Fruit fly (Drosophila melanogaster): Measurements from ENCODE around the gene CG5149.

The CG5149 gene

dm6 chr2L:7395813-7396212 lies 7.8 kb upstream of the CG5149 start (continued):
- no peak for TF ChIP-seq Lpt (GFP tag; optimal IDR thresholded peaks at IDR 0.05)
- no peak for TF ChIP-seq Sin3A (optimal IDR thresholded peaks at IDR 0.05)
- TF ChIP-seq sim (GFP tag; IDR thresholded peaks at IDR 0.05) = no peak
- TF ChIP-seq CG11247 (GFP tag; IDR thresholded peaks at IDR 0.05) = 0 out of 2 replicates have a peak, but pooled peaks have one; percentile 22
- TF ChIP-seq CG8944 (GFP tag; optimal IDR thresholded peaks at IDR 0.05) = no peak
- TF ChIP-seq dmrt99B (tag; optimal IDR thresholded peaks at IDR 0.05) = peak; percentile 82
- TF ChIP-seq CG12391 (tag; optimal IDR thresholded peaks at IDR 0.05) = peak; percentile 75
- no peak for TF ChIP-seq cad (GFP tag; optimal IDR thresholded peaks at IDR 0.05)
- peak; percentile 16; the same call in 1 of the 2 replicates for TF ChIP-seq Awh (GFP tag; IDR thresholded peaks at IDR 0.05)
- TF ChIP-seq Kr (GFP tag; optimal IDR thresholded peaks at IDR 0.05) = no peak
- TF ChIP-seq Hr78 (GFP tag; optimal IDR thresholded peaks at IDR 0.05) = peak in 1 of 2 experiments; percentile 36
- TF ChIP-seq ab (GFP tag; optimal IDR thresholded peaks at IDR 0.05) = no peak
- no peak for TF ChIP-seq jumu (GFP tag; optimal IDR thresholded peaks at IDR 0.05)
- no peak for TF ChIP-seq exex (tag; optimal IDR thresholded peaks at IDR 0.05)
- no peak for TF ChIP-seq CG4707 (GFP tag; optimal IDR thresholded peaks at IDR 0.05)
- TF ChIP-seq CG4854 (GFP tag; optimal IDR thresholded peaks at IDR 0.05) = no peak
- no peak for TF ChIP-seq Bdp1 (GFP tag; optimal IDR thresholded peaks at IDR 0.05)
- no peak for TF ChIP-seq CG13894 (tag; optimal IDR thresholded peaks at IDR 0.05)
- TF ChIP-seq D19B (GFP tag; optimal IDR thresholded peaks at IDR 0.05) = no peak
- TF ChIP-seq CG13624 (GFP tag; optimal IDR thresholded peaks at IDR 0.05) = no peak
- no peak for TF ChIP-seq mld (GFP tag; IDR thresholded peaks at IDR 0.05; ENCODE audit: partially characterized antibody)
- no peak for TF ChIP-seq Stat92E (GFP tag; optimal IDR thresholded peaks at IDR 0.05)
- peak; percentile 60 for TF ChIP-seq CG10147 (GFP tag; optimal IDR thresholded peaks at IDR 0.05)
- TF ChIP-seq Meics (GFP tag; optimal IDR thresholded peaks at IDR 0.05) = peak; percentile 66
- no peak for TF ChIP-seq CG7357 (GFP tag; IDR thresholded peaks at IDR 0.05)
- no peak for TF ChIP-seq CG11723 (GFP tag; optimal IDR thresholded peaks at IDR 0.05)
- TF ChIP-seq Hand (GFP tag; optimal IDR thresholded peaks at IDR 0.05) = no peak
- no peak for TF ChIP-seq kah (GFP tag; optimal IDR thresholded peaks at IDR 0.05)
- TF ChIP-seq Sox102F (GFP tag; optimal IDR thresholded peaks at IDR 0.05) = peak; percentile 86
- no peak for TF ChIP-seq CG13123 (GFP tag; optimal IDR thresholded peaks at IDR 0.05)
- TF ChIP-seq lab (GFP tag; optimal IDR thresholded peaks at IDR 0.05) = peak; percentile 75
- TF ChIP-seq chn (GFP tag; optimal IDR thresholded peaks at IDR 0.05) = no peak
- TF ChIP-seq CG43689 (GFP tag; IDR thresholded peaks at IDR 0.05) = 0 out of 2 replicates have a peak, but pooled peaks have one; percentile 14
- TF ChIP-seq Opbp (GFP tag; IDR thresholded peaks at IDR 0.05; ENCODE audit: partially characterized antibody) = no peak
- TF ChIP-seq Dp (GFP tag; optimal IDR thresholded peaks at IDR 0.05) = no peak
- no peak for TF ChIP-seq Drgx (GFP tag; IDR thresholded peaks at IDR 0.05)
- peak; percentile 49 for TF ChIP-seq ind (GFP tag; optimal IDR thresholded peaks at IDR 0.05)
- no peak for TF ChIP-seq CG10462 (GFP tag; optimal IDR thresholded peaks at IDR 0.05)
- no peak for TF ChIP-seq Tbp (GFP tag; optimal IDR thresholded peaks at IDR 0.05)
- no peak for TF ChIP-seq Trl (optimal IDR thresholded peaks at IDR 0.05)
- no peak for TF ChIP-seq Trl (GFP tag; optimal IDR thresholded peaks at IDR 0.05)
- no peak for TF ChIP-seq Camta (GFP tag; optimal IDR thresholded peaks at IDR 0.05)
- no peak for TF ChIP-seq CG2199 (GFP tag; IDR thresholded peaks at IDR 0.05)
- no peak for TF ChIP-seq CG9609 (GFP tag; optimal IDR thresholded peaks at IDR 0.05)
- TF ChIP-seq kni (GFP tag; optimal IDR thresholded peaks at IDR 0.05) = no peak
- peak; percentile 50 for TF ChIP-seq bcd (GFP tag; optimal IDR thresholded peaks at IDR 0.05)
- TF ChIP-seq Neu2 (GFP tag; optimal IDR thresholded peaks at IDR 0.05; ENCODE audit: borderline replicate concordance) = no peak
- peak in 1 of 2 experiments; percentile 42 for TF ChIP-seq eve (GFP tag; optimal IDR thresholded peaks at IDR 0.05)
- TF ChIP-seq Taf1 (GFP tag; IDR thresholded peaks at IDR 0.05) = no peak
- peak; percentile 52; the same call in 1 of the 2 replicates for TF ChIP-seq sisA (GFP tag; IDR thresholded peaks at IDR 0.05)
- peak; percentile 56 for TF ChIP-seq sqz (GFP tag; optimal IDR thresholded peaks at IDR 0.05)
- no peak for TF ChIP-seq CG11085 (GFP tag; IDR thresholded peaks at IDR 0.05)

Data from whole organism, embryonic.